Worm (Caenorhabditis elegans) whole organism, L4/young adult: ENCODE measurements around the gene ndab-2.

Experiments used
- W03F9.2 ChIP-seq: fragments of 150-350 bp; optimal IDR thresholded peaks from 2 replicates; lab custom pipeline; 2014; ENCODE audit warnings: missing biosample characterization, missing genetic modification characterization
- dao-5 ChIP-seq: sonication (generic microtip); optimal IDR thresholded peaks from 2 replicates; lab custom pipeline; 2016; ENCODE audit warnings: missing genotype, missing genetic modification characterization, moderate library complexity, missing compliant biosample characterization
- him-1 ChIP-seq: sonication (generic microtip); optimal IDR thresholded peaks from 2 replicates; lab custom pipeline; 2016; ENCODE audit warnings: missing genotype, missing genetic modification reagents, missing genetic modification characterization, missing compliant biosample characterization

- TF ChIP-seq him-1 (no peak), dao-5 (no peak), W03F9.2 (tag; lab: Kevin White, UChicago) (no peak)
Observed at ce11 chrIII:7152569-7152968, 28.0 kb upstream of the ndab-2 start.
